Worm (Caenorhabditis elegans) whole organism, L3 larva: ENCODE measurements around the gene F49C12.2.

Experiments used
- R02D3.7 ChIP-seq: fragments of 150-350 bp; optimal IDR thresholded peaks from 2 replicates; lab custom pipeline; 2014; ENCODE audit warnings: missing biosample characterization, missing genetic modification characterization
- ZK546.5 ChIP-seq: sonication (generic microtip); optimal IDR thresholded peaks from 2 replicates; lab custom pipeline; 2017; ENCODE audit warnings: missing biosample characterization, missing genetic modification characterization
- aly-2 ChIP-seq: fragments of 150-350 bp; optimal IDR thresholded peaks from 2 replicates; lab custom pipeline; 2014; ENCODE audit warnings: missing biosample characterization, missing genetic modification characterization
- ama-1 ChIP-seq: fragments of 150-350 bp; optimal IDR thresholded peaks from 2 replicates; lab custom pipeline; 2018
- ceh-16 ChIP-seq: sonication (generic microtip); optimal IDR thresholded peaks from 2 replicates; lab custom pipeline; 2017; ENCODE audit warnings: missing biosample characterization, missing genetic modification characterization
- ceh-28 ChIP-seq: fragments of 150-350 bp; optimal IDR thresholded peaks from 2 replicates; lab custom pipeline; 2014; ENCODE audit warnings: missing biosample characterization, missing genetic modification reagents, missing genetic modification characterization
- ceh-82 ChIP-seq: fragments of 150-350 bp; optimal IDR thresholded peaks from 2 replicates; lab custom pipeline; 2014; ENCODE audit warnings: missing biosample characterization, missing genetic modification characterization
- ceh-9 ChIP-seq: sonication (generic microtip); optimal IDR thresholded peaks from 2 replicates; lab custom pipeline; 2018; ENCODE audit warnings: missing biosample characterization, missing genetic modification characterization
- egl-27 ChIP-seq: sonication (generic microtip); optimal IDR thresholded peaks from 4 replicates; lab custom pipeline; 2017; ENCODE audit warnings: missing biosample characterization, missing genetic modification reagents, missing genetic modification characterization
- elt-2 ChIP-seq: sonication (generic microtip); optimal IDR thresholded peaks from 2 replicates; lab custom pipeline; 2016; ENCODE audit warnings: missing genetic modification reagents, mild to moderate bottlenecking, missing genetic modification characterization, missing compliant biosample characterization
- elt-3 ChIP-seq, 3 experiments: fragments of 150-350 bp in 1 of 3; sonication (generic microtip) in 2 of 3; optimal IDR thresholded peaks; 2 replicates in 2 of 3; 4 replicates in 1 of 3; lab custom pipeline; 2014 to 2017; ENCODE audit warnings: missing biosample characterization in 3 of 3, missing genetic modification characterization in 3 of 3
- fkh-10 ChIP-seq: sonication (generic microtip); optimal IDR thresholded peaks from 2 replicates; lab custom pipeline; 2017; ENCODE audit warnings: missing biosample characterization, missing genetic modification reagents, missing genetic modification characterization
- fkh-2 ChIP-seq: fragments of 150-350 bp; optimal IDR thresholded peaks from 2 replicates; lab custom pipeline; 2014; ENCODE audit warnings: missing biosample characterization, missing genetic modification reagents, missing genetic modification characterization
- fos-1 ChIP-seq: fragments of 150-350 bp; optimal IDR thresholded peaks from 2 replicates; lab custom pipeline; 2014; ENCODE audit warnings: missing biosample characterization, missing genetic modification characterization
- hmg-11 ChIP-seq: sonication (generic microtip); optimal IDR thresholded peaks from 2 replicates; lab custom pipeline; 2016; ENCODE audit warnings: missing genetic modification characterization, missing compliant biosample characterization
- jun-1 ChIP-seq: fragments of 150-350 bp; optimal IDR thresholded peaks from 2 replicates; lab custom pipeline; 2014; ENCODE audit warnings: missing biosample characterization, missing genetic modification reagents, missing genetic modification characterization
- lin-15B ChIP-seq: fragments of 150-350 bp; optimal IDR thresholded peaks from 2 replicates; lab custom pipeline; 2014; ENCODE audit warnings: missing biosample characterization, missing genetic modification characterization
- lsy-12 ChIP-seq: sonication (generic microtip); optimal IDR thresholded peaks from 2 replicates; lab custom pipeline; 2016; ENCODE audit warnings: mild to moderate bottlenecking, missing genetic modification characterization, missing compliant biosample characterization
- mdl-1 ChIP-seq: fragments of 150-350 bp; optimal IDR thresholded peaks from 2 replicates; lab custom pipeline; 2014; ENCODE audit warnings: missing biosample characterization, missing genetic modification characterization
- mml-1 ChIP-seq: fragments of 150-350 bp; sonication (generic microtip); optimal IDR thresholded peaks from 3 replicates; lab custom pipeline; 2014; ENCODE audit warnings: missing biosample characterization, missing genetic modification characterization
- nfya-1 ChIP-seq: sonication (generic microtip); optimal IDR thresholded peaks from 2 replicates; lab custom pipeline; 2017; ENCODE audit warnings: missing genetic modification characterization, mild to moderate bottlenecking, missing compliant biosample characterization, antibody characterized with exemption, moderate library complexity; ENCODE audit not compliant: insufficient read depth
- nhr-11 ChIP-seq: fragments of 150-350 bp; optimal IDR thresholded peaks from 2 replicates; lab custom pipeline; 2014; ENCODE audit warnings: missing biosample characterization, missing genetic modification characterization
- nhr-12 ChIP-seq: fragments of 150-350 bp; optimal IDR thresholded peaks from 2 replicates; lab custom pipeline; 2014; ENCODE audit warnings: missing biosample characterization, missing genetic modification characterization
- nhr-23 ChIP-seq: fragments of 150-350 bp; optimal IDR thresholded peaks from 2 replicates; lab custom pipeline; 2014; ENCODE audit warnings: missing biosample characterization, missing genetic modification reagents, missing genetic modification characterization
- nhr-237 ChIP-seq: fragments of 150-350 bp; optimal IDR thresholded peaks from 2 replicates; lab custom pipeline; 2014; ENCODE audit warnings: missing biosample characterization, missing genetic modification characterization
- nhr-25 ChIP-seq: sonication (generic microtip); optimal IDR thresholded peaks from 2 replicates; lab custom pipeline; 2017; ENCODE audit warnings: missing biosample characterization, missing genetic modification characterization
- nhr-28 ChIP-seq: fragments of 150-350 bp; optimal IDR thresholded peaks from 2 replicates; lab custom pipeline; 2014; ENCODE audit warnings: missing biosample characterization, missing genetic modification characterization
- nhr-43 ChIP-seq: sonication (generic microtip); optimal IDR thresholded peaks from 2 replicates; lab custom pipeline; 2016; ENCODE audit warnings: mild to moderate bottlenecking, missing genetic modification characterization, missing compliant biosample characterization; ENCODE audit not compliant: poor library complexity, severe bottlenecking
- nhr-67 ChIP-seq: fragments of 150-350 bp; optimal IDR thresholded peaks from 2 replicates; lab custom pipeline; 2014; ENCODE audit warnings: missing biosample characterization, missing genetic modification characterization
- nhr-77 ChIP-seq: fragments of 150-350 bp; optimal IDR thresholded peaks from 2 replicates; lab custom pipeline; 2014; ENCODE audit warnings: missing biosample characterization, missing genetic modification characterization
- pha-4 ChIP-seq: fragments of 150-350 bp; optimal IDR thresholded peaks from 2 replicates; lab custom pipeline; 2014; ENCODE audit warnings: missing biosample characterization, missing genetic modification reagents, missing genetic modification characterization
- pqm-1 ChIP-seq: fragments of 150-350 bp; optimal IDR thresholded peaks from 2 replicates; lab custom pipeline; 2017; ENCODE audit warnings: missing biosample characterization, missing genetic modification characterization, inconsistent platforms
- sea-2 ChIP-seq: fragments of 150-350 bp; sonication (generic microtip); optimal IDR thresholded peaks from 4 replicates; lab custom pipeline; 2014; ENCODE audit warnings: missing biosample characterization, missing genetic modification reagents, missing genetic modification characterization
- skn-1 ChIP-seq: fragments of 150-350 bp; optimal IDR thresholded peaks from 2 replicates; lab custom pipeline; 2014; ENCODE audit warnings: missing biosample characterization, missing genetic modification characterization
- snpc-4 ChIP-seq: fragments of 150-350 bp; optimal IDR thresholded peaks from 2 replicates; lab custom pipeline; 2014; ENCODE audit warnings: missing biosample characterization, missing genetic modification characterization
- tbx-2 ChIP-seq: sonication (generic microtip); optimal IDR thresholded peaks from 2 replicates; lab custom pipeline; 2016; ENCODE audit warnings: mild to moderate bottlenecking, missing genetic modification characterization, missing compliant biosample characterization
- ztf-11 ChIP-seq: fragments of 150-350 bp; optimal IDR thresholded peaks from 2 replicates; lab custom pipeline; 2014; ENCODE audit warnings: missing biosample characterization, missing genetic modification characterization

The F49C12.2 gene

DNA sequence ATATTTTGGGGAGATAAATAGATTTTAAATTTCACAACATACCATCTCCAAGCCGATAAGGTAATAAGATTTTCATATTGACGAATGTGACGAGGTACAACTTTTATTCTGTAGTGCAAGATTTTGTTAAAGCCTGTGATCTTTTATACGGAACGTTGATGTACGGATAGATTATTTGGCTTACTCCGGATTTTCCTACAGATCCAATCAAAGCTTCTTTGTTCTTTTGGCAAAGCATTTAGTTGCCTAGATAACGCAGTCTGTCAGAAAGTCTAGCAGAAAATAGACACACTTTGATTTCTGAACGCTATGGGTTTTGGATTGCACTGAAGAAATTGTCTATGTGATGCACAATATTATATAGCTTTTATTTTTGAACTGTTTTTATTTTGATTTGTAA lies at the start of gene F49C12.2:
Gene F49C12.2, minus strand, starts transcription at position 101 of the 400 bp plus-strand sequence.
- no peak for TF ChIP-seq ama-1 (lab: Kevin White, UChicago)
- no peak for TF ChIP-seq ZK546.5
- no peak for TF ChIP-seq tbx-2 (tag; lab: Kevin White, UChicago)
- TF ChIP-seq ceh-9, result no peak
- no peak for TF ChIP-seq elt-3 (tag; optimal IDR thresholded peaks at IDR 0.05; lab: Kevin White, UChicago)
- no peak for TF ChIP-seq ceh-82 (tag; lab: Kevin White, UChicago)
- no peak for TF ChIP-seq pqm-1
- TF ChIP-seq nhr-23 (tag; lab: Kevin White, UChicago), result no peak
- TF ChIP-seq aly-2 (tag; lab: Kevin White, UChicago), result no peak
- TF ChIP-seq nhr-12 (tag; lab: Kevin White, UChicago), result no peak
- TF ChIP-seq skn-1, result no peak
- TF ChIP-seq R02D3.7 (tag; lab: Kevin White, UChicago), result no peak
- TF ChIP-seq nhr-43 (tag; lab: Kevin White, UChicago), result no peak
- no peak for TF ChIP-seq nhr-11 (tag; lab: Kevin White, UChicago)
- TF ChIP-seq nhr-28, result no peak
- no peak for TF ChIP-seq snpc-4 (tag; lab: Kevin White, UChicago)
- TF ChIP-seq lsy-12 (tag; lab: Kevin White, UChicago), result no peak
- no peak for TF ChIP-seq nhr-237 (tag; lab: Kevin White, UChicago)
- TF ChIP-seq nhr-67 (tag; lab: Kevin White, UChicago), result no peak
- TF ChIP-seq elt-2 (tag; lab: Kevin White, UChicago), result no peak
- TF ChIP-seq, all 47 proteins: peak for 0

DNA sequence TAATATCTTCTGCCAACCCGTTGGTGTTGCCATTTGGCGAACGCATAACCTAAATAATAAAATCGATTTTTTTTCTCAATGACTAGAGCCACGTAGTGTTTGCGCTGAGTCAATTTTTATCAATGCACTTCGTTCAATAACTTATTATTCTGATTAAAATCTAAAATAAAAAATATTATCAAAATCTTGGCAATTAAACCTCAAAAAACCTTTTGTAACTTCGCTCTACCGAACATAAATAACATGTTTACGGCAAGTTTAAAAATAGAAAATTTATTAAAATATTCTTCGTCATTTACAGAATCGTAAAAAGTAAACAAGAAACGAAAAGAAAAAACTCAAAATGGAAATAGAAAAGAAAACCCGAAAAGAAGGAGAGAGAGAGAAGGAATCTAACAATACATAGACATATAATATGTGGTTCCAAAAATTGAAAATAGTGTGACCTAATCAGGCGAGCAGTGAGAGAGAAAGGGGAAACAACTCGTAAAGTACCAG lies 44.1 kb upstream of the F49C12.2 start, which contains the start of gene pigc-1:
Gene pigc-1, minus strand, starts transcription at position 51 of the 498 bp plus-strand sequence.
- TF ChIP-seq pha-4 (peak; percentile 80), ama-1 (lab: Kevin White, UChicago) (no peak), nhr-67 (tag; lab: Kevin White, UChicago) (no peak), fkh-2 (no peak), ceh-82 (tag; lab: Kevin White, UChicago) (no peak), ceh-16 (tag; lab: Kevin White, UChicago) (no peak)

ce11 chrIV:9341591-9341990 lies 42.5 kb upstream of the F49C12.2 start, which contains the start of gene vps-26:
Gene vps-26, minus strand, starts transcription at chrIV:9341790.
- peak; percentile 36 for TF ChIP-seq lin-15B (tag; lab: Kevin White, UChicago)
- no peak for TF ChIP-seq pqm-1
- TF ChIP-seq mdl-1 (tag; lab: Kevin White, UChicago), result no peak
- TF ChIP-seq ceh-28 (tag; lab: Kevin White, UChicago), result no peak
- TF ChIP-seq nfya-1 (tag; lab: Kevin White, UChicago), result no peak
- no peak for TF ChIP-seq tbx-2 (tag; lab: Kevin White, UChicago)
- TF ChIP-seq nhr-28, result no peak
- TF ChIP-seq elt-3 (tag; optimal IDR thresholded peaks at IDR 0.05; lab: Kevin White, UChicago), result no peak
- TF ChIP-seq pha-4, result peak; percentile 81
- no peak for TF ChIP-seq mml-1
- TF ChIP-seq hmg-11 (tag; lab: Kevin White, UChicago), result peak; percentile 35
- no peak for TF ChIP-seq aly-2 (tag; lab: Kevin White, UChicago)
- no peak for TF ChIP-seq jun-1 (tag; lab: Kevin White, UChicago)
- no peak for TF ChIP-seq sea-2 (GFP tag; lab: Kevin White, UChicago)
- peak; percentile 10 for TF ChIP-seq elt-2 (tag; lab: Kevin White, UChicago)
- no peak for TF ChIP-seq nhr-12 (tag; lab: Kevin White, UChicago)
- TF ChIP-seq ZK546.5, result no peak
- TF ChIP-seq nhr-25, result no peak
- TF ChIP-seq ztf-11 (tag; lab: Kevin White, UChicago), result no peak
- TF ChIP-seq fkh-10 (GFP tag; lab: Kevin White, UChicago), result no peak

- TF ChIP-seq nhr-77 (tag; lab: Kevin White, UChicago) (no peak), nhr-12 (tag; lab: Kevin White, UChicago) (no peak), elt-3 (tag; optimal IDR thresholded peaks at IDR 0.05; lab: Kevin White, UChicago) (no peak), skn-1 (no peak), ceh-16 (tag; lab: Kevin White, UChicago) (no peak), nhr-67 (tag; lab: Kevin White, UChicago) (no peak), lsy-12 (tag; lab: Kevin White, UChicago) (no peak), sea-2 (GFP tag; lab: Kevin White, UChicago) (no peak), pha-4 (no peak), ceh-82 (tag; lab: Kevin White, UChicago) (no peak), egl-27 (tag; lab: Kevin White, UChicago) (no peak), hmg-11 (tag; lab: Kevin White, UChicago) (no peak), ZK546.5 (no peak), nhr-25 (no peak), snpc-4 (tag; lab: Kevin White, UChicago) (no peak), fos-1 (no peak)
These were observed 40.2 kb upstream of the F49C12.2 start, which contains the start of gene T20D3.6 for ce11 chrIV:9339205-9339604. Gene T20D3.6, minus strand, starts transcription at chrIV:9339305.
